Fruit fly (Drosophila melanogaster): Measurements from ENCODE around the gene Nek2.

The Nek2 gene

DNA sequence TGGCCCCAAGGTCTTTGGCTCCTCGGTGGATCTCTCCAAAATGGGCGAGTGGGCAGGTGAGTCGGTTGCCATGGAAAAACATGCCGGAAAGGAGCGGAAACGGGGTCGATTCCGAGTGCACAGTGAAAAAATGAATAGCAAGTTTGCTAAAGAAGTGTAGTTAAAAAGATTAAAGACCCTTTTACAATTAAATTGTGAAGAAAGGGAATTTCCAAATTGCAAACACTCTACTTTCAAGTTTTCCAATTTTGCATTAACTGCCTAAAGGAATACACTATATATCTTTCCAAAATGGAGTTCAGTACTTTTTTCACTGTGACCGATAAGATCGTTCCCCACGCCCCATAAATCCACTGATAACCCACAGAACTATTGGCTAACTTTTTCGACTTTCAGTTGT lies 18.0 kb upstream of the Nek2 start:
- TF ChIP-seq Sox102F (GFP tag; optimal IDR thresholded peaks at IDR 0.05): no peak
- peak; percentile 23 for TF ChIP-seq Eip78C (GFP tag)
- TF ChIP-seq CG3919 (GFP tag; optimal IDR thresholded peaks at IDR 0.05): no peak
- no peak for TF ChIP-seq Hr4 (GFP tag; optimal IDR thresholded peaks at IDR 0.05)
- TF ChIP-seq Eip93F (GFP tag; optimal IDR thresholded peaks at IDR 0.05): no peak

DNA sequence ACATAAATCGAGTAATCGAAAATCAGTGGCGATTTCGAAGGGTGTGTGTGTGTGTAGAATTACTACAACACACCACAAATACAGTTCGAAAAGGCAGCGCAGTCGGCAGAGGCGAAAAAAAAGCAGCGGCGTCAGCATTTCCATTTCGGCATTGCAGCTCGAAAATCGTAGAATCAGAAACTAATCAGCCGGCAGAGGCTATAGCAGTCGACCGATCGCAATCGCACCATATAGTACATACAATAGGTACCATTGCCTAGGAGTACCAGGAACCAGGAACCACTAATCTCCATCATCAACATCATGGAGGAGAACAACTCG lies 17.6 kb upstream of the Nek2 start:
- peak; percentile 88 for TF ChIP-seq vri (GFP tag; optimal IDR thresholded peaks at IDR 0.05)
- TF ChIP-seq CG8319 (GFP tag; optimal IDR thresholded peaks at IDR 0.05): no peak

DNA sequence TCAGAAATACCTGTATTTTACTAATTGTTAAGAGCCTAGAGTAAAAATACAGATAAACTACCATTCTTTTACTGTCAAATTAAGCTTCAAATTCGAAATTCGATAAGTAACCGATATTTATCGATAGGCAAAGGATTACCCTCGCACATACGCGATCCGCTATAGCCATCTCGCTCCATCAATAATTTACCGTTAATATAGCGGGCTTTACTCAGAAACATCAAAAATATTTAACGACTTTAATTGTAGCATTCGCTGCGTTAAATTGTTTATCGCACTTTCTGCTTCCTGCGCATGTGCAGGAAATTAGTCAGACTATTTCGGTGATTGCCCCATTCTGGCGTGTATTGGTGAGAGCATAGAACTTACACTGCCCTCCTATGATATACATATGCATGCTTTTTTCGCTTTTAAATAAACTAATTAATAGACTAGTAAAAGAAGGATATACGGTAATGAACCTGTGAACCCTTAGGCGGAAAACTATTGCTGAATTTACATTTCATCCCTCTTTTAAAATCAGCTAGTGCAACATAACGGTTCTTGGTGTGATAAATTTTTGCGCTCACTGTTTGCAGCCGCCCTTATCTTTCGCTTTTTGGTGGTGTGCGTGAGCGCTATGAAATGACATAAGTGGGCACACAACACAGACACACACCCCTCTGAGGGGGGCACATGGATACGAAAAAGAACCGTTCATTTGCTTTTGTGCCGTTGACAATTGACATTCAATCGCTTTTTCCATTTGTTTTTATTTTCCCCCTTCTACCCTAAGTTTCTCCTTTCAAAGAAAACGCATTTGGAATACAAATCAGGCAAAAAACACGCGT lies 17.0 kb upstream of the Nek2 start, which contains the start of the genes dpr14 and spidey:
dpr14 (minus strand) TSS at position 48 of the 830 bp plus-strand sequence.
spidey (plus strand) TSS at position 693 of the 830 bp plus-strand sequence.
- TF ChIP-seq CG10631 (GFP tag; optimal IDR thresholded peaks at IDR 0.05) (peak; percentile 76), Hr38 (GFP tag; optimal IDR thresholded peaks at IDR 0.05) (no peak), Gug (GFP tag; IDR thresholded peaks at IDR 0.05) (peak; percentile 81), Hr4 (GFP tag; optimal IDR thresholded peaks at IDR 0.05) (peak; percentile 81), fd59A (GFP tag; optimal IDR thresholded peaks at IDR 0.05) (peak; percentile 65), CG7368 (GFP tag; optimal IDR thresholded peaks at IDR 0.05) (peak; percentile 66), CG11762 (GFP tag; optimal IDR thresholded peaks at IDR 0.05; ENCODE audit: insufficient read depth) (peak; percentile 76), spab (GFP tag; optimal IDR thresholded peaks at IDR 0.05) (peak; percentile 65), CG1621 (tag; optimal IDR thresholded peaks at IDR 0.05) (peak; percentile 76), Sox102F (GFP tag; optimal IDR thresholded peaks at IDR 0.05) (peak; percentile 83), CG6792 (GFP tag; optimal IDR thresholded peaks at IDR 0.05) (peak; percentile 70), Lpt (GFP tag; optimal IDR thresholded peaks at IDR 0.05) (peak; percentile 79), fd85E (GFP tag; optimal IDR thresholded peaks at IDR 0.05) (peak; percentile 21), Sox14 (GFP tag; optimal IDR thresholded peaks at IDR 0.05) (peak; percentile 84), Smox (GFP tag; optimal IDR thresholded peaks at IDR 0.05) (no peak), dsx (GFP tag; optimal IDR thresholded peaks at IDR 0.05; ENCODE audit: poor library complexity, severe bottlenecking) (peak; percentile 75), CG31627 (GFP tag; optimal IDR thresholded peaks at IDR 0.05) (peak; percentile 84), eg (GFP tag; IDR thresholded peaks at IDR 0.05) (peak; percentile 88), dac (GFP tag; optimal IDR thresholded peaks at IDR 0.05) (peak; percentile 76), CG34406 (GFP tag; optimal IDR thresholded peaks at IDR 0.05) (peak; percentile 73), achi (GFP tag; optimal IDR thresholded peaks at IDR 0.05) (peak; percentile 75), CG6163 (GFP tag; IDR thresholded peaks at IDR 0.05) (peak; percentile 85), fkh (GFP tag; optimal IDR thresholded peaks at IDR 0.05) (peak; percentile 66), pdm3 (GFP tag; optimal IDR thresholded peaks at IDR 0.05) (peak; percentile 86), vri (GFP tag; optimal IDR thresholded peaks at IDR 0.05) (peak; percentile 99), CG6854 (GFP tag; optimal IDR thresholded peaks at IDR 0.05) (peak; percentile 63), cyc (GFP tag; optimal IDR thresholded peaks at IDR 0.05) (peak; percentile 79), CG9139 (GFP tag; optimal IDR thresholded peaks at IDR 0.05) (peak; percentile 60), Sox15 (GFP tag; optimal IDR thresholded peaks at IDR 0.05) (peak; percentile 46), CG3919 (GFP tag; optimal IDR thresholded peaks at IDR 0.05) (peak; percentile 78), Blimp-1 (GFP tag; optimal IDR thresholded peaks at IDR 0.05) (peak; percentile 44), CG4318 (GFP tag; optimal IDR thresholded peaks at IDR 0.05) (peak; percentile 61), Ets96B (tag; optimal IDR thresholded peaks at IDR 0.05) (peak; percentile 79), CG6808 (GFP tag; optimal IDR thresholded peaks at IDR 0.05) (peak; percentile 74), net (GFP tag; optimal IDR thresholded peaks at IDR 0.05) (peak; percentile 74), salr (GFP tag; optimal IDR thresholded peaks at IDR 0.05) (peak; percentile 57 to 64), Hr39 (GFP tag; optimal IDR thresholded peaks at IDR 0.05) (peak; percentile 79), esn (GFP tag; optimal IDR thresholded peaks at IDR 0.05) (peak; percentile 77), CG3032 (tag; optimal IDR thresholded peaks at IDR 0.05) (peak; percentile 70), CG6276 (GFP tag; optimal IDR thresholded peaks at IDR 0.05) (peak; percentile 81), ss (GFP tag; optimal IDR thresholded peaks at IDR 0.05) (peak; percentile 60 to 83), svp (GFP tag) (peak; percentile 90), CG15336 (GFP tag; IDR thresholded peaks at IDR 0.05) (peak; percentile 85)

Data from whole organism, prepupa.